Fruit fly (Drosophila melanogaster) Kc167 (cell line): Measurements from ENCODE around the gene CG13937.

Experiments
- Myc ChIP-seq: fragments of >200 bp; optimal IDR thresholded peaks from 2 replicates; lab custom pipeline; 2017; ENCODE audit warnings: missing external identifiers
- h ChIP-seq: fragments of >200 bp; optimal IDR thresholded peaks from 3 replicates; lab custom pipeline; 2018; ENCODE audit warnings: missing external identifiers

- TF ChIP-seq h (no peak), Myc (lab: Kevin White, UChicago) (no peak)
These were observed 21.4 kb downstream of the CG13937 start for dm6 chr3L:1861400-1861793.
